Worm (Caenorhabditis elegans): ENCODE results near the gene ran-5.

DNA sequence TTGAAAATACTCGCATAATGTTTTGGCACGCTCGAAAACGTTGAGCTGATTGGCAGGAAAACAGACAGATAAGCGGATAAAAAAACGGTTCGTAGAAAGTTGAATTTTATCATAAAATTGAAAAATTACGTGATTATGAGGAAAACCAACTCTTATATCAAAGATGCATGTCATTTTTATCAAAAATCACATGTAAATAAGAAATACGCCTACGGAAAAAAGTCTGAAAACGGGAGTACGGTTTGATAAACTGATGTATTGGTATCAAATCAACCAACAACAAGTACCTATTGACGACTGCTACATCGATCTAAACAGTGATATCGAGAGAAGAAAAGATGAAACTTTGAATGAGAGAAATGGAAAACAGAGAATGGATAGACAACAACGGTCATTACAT is 22.3 kb upstream of the ran-5 start:
- TF ChIP-seq dpl-1 (GFP tag; optimal IDR thresholded peaks at IDR 0.05): no peak
- no peak for TF ChIP-seq fos-1 (tag; optimal IDR thresholded peaks at IDR 0.05)
- TF ChIP-seq mdl-1 (tag; optimal IDR thresholded peaks at IDR 0.05): no peak
- TF ChIP-seq lir-3 (tag; optimal IDR thresholded peaks at IDR 0.05; ENCODE audit: poor library complexity): no peak
- no peak for TF ChIP-seq unc-86 (tag; optimal IDR thresholded peaks at IDR 0.05)
- TF ChIP-seq ama-1 (optimal IDR thresholded peaks at IDR 0.05): no peak
